Worm (Caenorhabditis elegans) whole organism, late embryonic: ENCODE data around the gene F10C2.3.

Source experiments
- C08G9.2 ChIP-seq: sonication (generic microtip); optimal IDR thresholded peaks from 2 replicates; lab custom pipeline; 2016; ENCODE audit warnings: mild to moderate bottlenecking, missing genetic modification characterization, moderate library complexity, missing compliant biosample characterization
- F13H6.1 ChIP-seq: sonication (generic microtip); optimal IDR thresholded peaks from 2 replicates; lab custom pipeline; 2016; ENCODE audit warnings: missing genetic modification characterization, missing compliant biosample characterization
- K09A11.1 ChIP-seq: sonication (generic microtip); optimal IDR thresholded peaks from 2 replicates; lab custom pipeline; 2017; ENCODE audit warnings: antibody characterized with exemption, mild to moderate bottlenecking, missing genetic modification characterization, missing compliant biosample characterization; ENCODE audit not compliant: insufficient read depth
- T23F11.4 ChIP-seq: fragments of 200-800 bp; sonication (Bioruptor generic); optimal IDR thresholded peaks from 2 replicates; lab custom pipeline; 2018; ENCODE audit warnings: mild to moderate bottlenecking, missing genetic modification characterization, missing compliant biosample characterization
- ama-1 ChIP-seq: fragments of 150-350 bp; optimal IDR thresholded peaks from 2 replicates; lab custom pipeline; 2014
- ceh-18 ChIP-seq: sonication (generic microtip); optimal IDR thresholded peaks from 2 replicates; lab custom pipeline; 2016; ENCODE audit warnings: missing genetic modification characterization, missing compliant biosample characterization
- ceh-2 ChIP-seq: sonication (generic microtip); optimal IDR thresholded peaks from 2 replicates; lab custom pipeline; 2016; ENCODE audit warnings: missing genotype, missing genetic modification characterization, missing compliant biosample characterization
- ceh-24 ChIP-seq: sonication (generic microtip); optimal IDR thresholded peaks from 2 replicates; lab custom pipeline; 2016; ENCODE audit warnings: mild to moderate bottlenecking, missing genetic modification characterization, missing compliant biosample characterization
- ceh-31 ChIP-seq: sonication (generic microtip); optimal IDR thresholded peaks from 2 replicates; lab custom pipeline; 2016; ENCODE audit warnings: missing genetic modification characterization, missing compliant biosample characterization
- ceh-34 ChIP-seq: sonication (generic microtip); optimal IDR thresholded peaks from 2 replicates; lab custom pipeline; 2016; ENCODE audit warnings: mild to moderate bottlenecking, missing genetic modification characterization, missing compliant biosample characterization
- ceh-45 ChIP-seq: fragments of 200-800 bp; sonication (Bioruptor generic); IDR thresholded peaks from 2 replicates; pipeline ENCODE4 v1.3.6; 2022; ENCODE audit warnings: missing genetic modification reagents, missing genetic modification characterization, missing compliant biosample characterization
- ceh-48 ChIP-seq: sonication (generic microtip); optimal IDR thresholded peaks from 2 replicates; lab custom pipeline; 2016; ENCODE audit warnings: missing genetic modification characterization, inconsistent platforms, missing compliant biosample characterization
- ceh-9 ChIP-seq: sonication (generic microtip); optimal IDR thresholded peaks from 2 replicates; lab custom pipeline; 2016; ENCODE audit warnings: mild to moderate bottlenecking, missing genetic modification characterization, inconsistent platforms, missing compliant biosample characterization
- che-1 ChIP-seq: sonication (generic microtip); optimal IDR thresholded peaks from 2 replicates; lab custom pipeline; 2016; ENCODE audit warnings: mild to moderate bottlenecking, missing genetic modification characterization, missing compliant biosample characterization
- dmd-4 ChIP-seq: sonication (generic microtip); optimal IDR thresholded peaks from 2 replicates; lab custom pipeline; 2016; ENCODE audit warnings: borderline replicate concordance, missing genetic modification characterization, missing compliant biosample characterization
- dve-1 ChIP-seq: sonication (generic microtip); optimal IDR thresholded peaks from 2 replicates; lab custom pipeline; 2017; ENCODE audit warnings: antibody characterized with exemption, mild to moderate bottlenecking, missing genetic modification characterization, missing compliant biosample characterization
- elt-2 ChIP-seq: sonication (generic microtip); optimal IDR thresholded peaks from 2 replicates; lab custom pipeline; 2016; ENCODE audit warnings: missing genetic modification reagents, missing genetic modification characterization, missing compliant biosample characterization
- fkh-6 ChIP-seq: sonication (generic microtip); optimal IDR thresholded peaks from 2 replicates; lab custom pipeline; 2016; ENCODE audit warnings: missing genetic modification characterization, missing compliant biosample characterization
- gmeb-2 ChIP-seq: sonication (generic microtip); optimal IDR thresholded peaks from 2 replicates; lab custom pipeline; 2016; ENCODE audit warnings: missing genetic modification characterization, inconsistent platforms, missing compliant biosample characterization
- hlh-15 ChIP-seq: sonication (generic microtip); optimal IDR thresholded peaks from 2 replicates; lab custom pipeline; 2016; ENCODE audit warnings: missing genetic modification characterization, missing compliant biosample characterization
- hlh-6 ChIP-seq: sonication (generic microtip); optimal IDR thresholded peaks from 2 replicates; lab custom pipeline; 2016; ENCODE audit warnings: missing genotype, missing genetic modification characterization, missing compliant biosample characterization
- lin-11 ChIP-seq: fragments of 200-800 bp; sonication (Bioruptor generic); optimal IDR thresholded peaks from 2 replicates; lab custom pipeline; 2018; ENCODE audit warnings: mild to moderate bottlenecking, missing genetic modification characterization, missing compliant biosample characterization
- madf-2 ChIP-seq: sonication (generic microtip); optimal IDR thresholded peaks from 2 replicates; lab custom pipeline; 2017; ENCODE audit warnings: missing genetic modification characterization, missing compliant biosample characterization
- nfya-1 ChIP-seq: sonication (generic microtip); optimal IDR thresholded peaks from 2 replicates; lab custom pipeline; 2017; ENCODE audit warnings: missing genetic modification characterization, mild to moderate bottlenecking, missing compliant biosample characterization, antibody characterized with exemption, moderate library complexity
- pros-1 ChIP-seq: fragments of 150-350 bp; optimal IDR thresholded peaks from 2 replicates; lab custom pipeline; 2014; ENCODE audit warnings: missing biosample characterization, missing genetic modification reagents, missing genetic modification characterization
- ref-2 ChIP-seq: sonication (generic microtip); optimal IDR thresholded peaks from 2 replicates; lab custom pipeline; 2016; ENCODE audit warnings: missing genetic modification characterization, missing compliant biosample characterization
- sdc-2 ChIP-seq: sonication (generic microtip); optimal IDR thresholded peaks from 2 replicates; lab custom pipeline; 2016; ENCODE audit warnings: missing genotype, missing genetic modification characterization, missing compliant biosample characterization
- sox-2 ChIP-seq: fragments of 200-800 bp; sonication (Bioruptor generic); IDR thresholded peaks from 2 replicates; pipeline ENCODE4 v1.3.6; 2022; ENCODE audit warnings: missing genetic modification reagents, missing genetic modification characterization, missing compliant biosample characterization
- sox-4 ChIP-seq: sonication (generic microtip); optimal IDR thresholded peaks from 2 replicates; lab custom pipeline; 2017; ENCODE audit warnings: mild to moderate bottlenecking, missing genetic modification characterization, inconsistent platforms, missing compliant biosample characterization
- syd-9 ChIP-seq: sonication (generic microtip); optimal IDR thresholded peaks from 2 replicates; lab custom pipeline; 2016; ENCODE audit warnings: mild to moderate bottlenecking, missing genetic modification characterization, moderate library complexity, missing compliant biosample characterization
- tbx-2 ChIP-seq: sonication (generic microtip); optimal IDR thresholded peaks from 2 replicates; lab custom pipeline; 2016; ENCODE audit warnings: missing genetic modification characterization, missing compliant biosample characterization
- unc-3 ChIP-seq, 2 experiments: fragments of 200-800 bp in 1 of 2; sonication (Bioruptor generic) in 1 of 2; sonication (generic microtip) in 1 of 2; conservative IDR thresholded peaks in 1 of 2; optimal IDR thresholded peaks in 1 of 2; 2 replicates each; pipeline versions ENCODE4 v1.3.6 to Lab custom; 2016 to 2022; ENCODE audit warnings: missing compliant biosample characterization in 2 of 2, missing genetic modification characterization in 2 of 2, missing genetic modification reagents in 1 of 2
- unc-55 ChIP-seq: sonication (generic microtip); optimal IDR thresholded peaks from 2 replicates; lab custom pipeline; 2017; ENCODE audit warnings: missing biosample characterization, missing genetic modification reagents, missing genetic modification characterization
- ztf-16 ChIP-seq: sonication (generic microtip); optimal IDR thresholded peaks from 2 replicates; lab custom pipeline; 2017; ENCODE audit warnings: missing genetic modification characterization, missing compliant biosample characterization

The F10C2.3 gene

DNA sequence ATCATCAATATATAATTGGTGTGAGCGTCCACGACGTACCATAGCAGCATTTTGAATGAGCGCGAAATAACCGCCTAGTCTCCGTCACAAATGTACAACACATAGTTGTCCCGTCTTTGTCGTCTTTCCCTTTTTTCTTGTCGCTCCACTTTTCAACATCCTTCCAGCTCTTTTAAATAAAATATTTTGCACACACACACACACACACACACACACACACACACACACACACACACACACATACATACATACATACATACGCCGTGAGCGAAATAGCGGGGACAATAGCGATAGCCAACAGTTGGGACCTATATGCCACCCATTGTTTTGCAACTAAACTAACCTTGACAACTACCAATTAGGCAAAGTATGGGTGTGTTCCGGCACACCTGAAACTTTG, 18.2 kb downstream of the F10C2.3 start:
- TF ChIP-seq dve-1 (tag; lab: Kevin White, UChicago): no peak
- TF ChIP-seq dmd-4 (tag; lab: Kevin White, UChicago): no peak
- TF ChIP-seq syd-9: no peak
- TF ChIP-seq ztf-16: no peak
- peak; percentile 4; the same call in 1 of the 2 replicates for TF ChIP-seq sox-2 (GFP tag; lab: Robert Waterston, UW)

DNA sequence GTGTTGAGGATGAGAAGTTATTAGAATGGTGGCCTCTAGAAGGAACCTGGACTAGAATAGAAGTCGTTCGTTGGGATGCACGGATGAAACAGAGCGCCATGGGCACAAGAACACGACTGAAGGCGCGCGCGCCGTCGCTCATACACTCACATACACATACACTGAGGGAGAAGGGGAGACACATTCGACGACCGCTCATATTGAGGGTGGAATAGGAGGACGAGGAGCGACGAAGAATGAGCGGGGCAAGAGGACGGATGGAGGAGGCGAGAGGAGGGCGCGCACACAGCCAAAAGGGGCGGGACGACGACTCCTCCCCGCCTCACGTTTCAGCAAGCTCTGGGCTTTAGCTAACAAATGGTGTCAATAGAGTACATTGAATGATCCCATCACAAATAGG, 18.7 kb downstream of the F10C2.3 start:
- TF ChIP-seq ceh-31: peak; percentile 44
- no peak for TF ChIP-seq madf-2 (tag; lab: Kevin White, UChicago)
- TF ChIP-seq fkh-6 (tag; lab: Kevin White, UChicago): no peak
- peak; percentile 51 for TF ChIP-seq syd-9
- peak; percentile 42 for TF ChIP-seq ceh-2 (tag; lab: Kevin White, UChicago)
- no peak for TF ChIP-seq K09A11.1
- peak; percentile 46 for TF ChIP-seq pros-1
- TF ChIP-seq unc-3 (GFP tag; conservative IDR thresholded peaks at IDR 0.05; lab: Robert Waterston, UW): no peak
- TF ChIP-seq unc-3 (tag; optimal IDR thresholded peaks at IDR 0.05; lab: Kevin White, UChicago): no peak
- peak; percentile 56 for TF ChIP-seq sdc-2
- peak; percentile 26 for TF ChIP-seq hlh-6 (tag; lab: Kevin White, UChicago)
- TF ChIP-seq ref-2 (tag; lab: Kevin White, UChicago): peak; percentile 25
- peak; percentile 34 for TF ChIP-seq C08G9.2 (tag; lab: Kevin White, UChicago)
- TF ChIP-seq lin-11: no peak
- TF ChIP-seq ceh-48 (tag; lab: Kevin White, UChicago): no peak
- peak; percentile 65 for TF ChIP-seq tbx-2 (tag; lab: Kevin White, UChicago)
- no peak for TF ChIP-seq ama-1
- TF ChIP-seq ceh-24 (tag; lab: Kevin White, UChicago): no peak
- TF ChIP-seq ceh-34 (tag; lab: Kevin White, UChicago): peak; percentile 37
- peak; percentile 33 for TF ChIP-seq F13H6.1
- TF ChIP-seq ceh-18 (tag; lab: Kevin White, UChicago): peak; percentile 10

DNA sequence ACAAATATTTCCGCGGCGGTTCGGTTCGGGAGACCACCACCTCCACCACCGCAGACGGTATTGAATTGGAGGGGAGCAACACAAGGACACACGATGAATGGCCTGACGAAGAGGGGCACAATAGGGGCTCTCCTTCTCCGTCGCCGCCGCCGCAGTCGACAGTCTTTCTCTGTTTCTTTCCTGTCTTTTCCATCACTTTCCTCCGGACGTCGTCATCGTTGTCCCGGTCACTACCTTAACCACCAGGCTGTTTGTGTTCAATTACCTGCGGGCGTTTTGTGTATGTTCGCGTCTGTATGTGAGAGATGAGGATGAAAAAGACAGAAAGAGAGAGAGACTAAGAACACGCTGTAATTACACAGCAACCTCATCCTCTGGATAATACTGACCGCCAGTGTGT, 19.6 kb downstream of the F10C2.3 start:
- TF ChIP-seq ceh-9 (tag; lab: Kevin White, UChicago) (no peak), ref-2 (tag; lab: Kevin White, UChicago) (peak; percentile 35), ceh-34 (tag; lab: Kevin White, UChicago) (peak; percentile 23), T23F11.4 (no peak), che-1 (tag; lab: Kevin White, UChicago) (no peak), dmd-4 (tag; lab: Kevin White, UChicago) (peak; percentile 2), hlh-15 (no peak), ceh-45 (GFP tag; lab: Robert Waterston, UW) (no peak), pros-1 (peak; percentile 3), gmeb-2 (no peak), ceh-31 (peak; percentile 38), sox-4 (tag; lab: Kevin White, UChicago) (no peak), unc-55 (GFP tag; lab: Kevin White, UChicago) (no peak), ceh-2 (tag; lab: Kevin White, UChicago) (peak; percentile 12), madf-2 (tag; lab: Kevin White, UChicago) (no peak), elt-2 (no peak), sox-2 (GFP tag; lab: Robert Waterston, UW) (peak; percentile 38)

DNA sequence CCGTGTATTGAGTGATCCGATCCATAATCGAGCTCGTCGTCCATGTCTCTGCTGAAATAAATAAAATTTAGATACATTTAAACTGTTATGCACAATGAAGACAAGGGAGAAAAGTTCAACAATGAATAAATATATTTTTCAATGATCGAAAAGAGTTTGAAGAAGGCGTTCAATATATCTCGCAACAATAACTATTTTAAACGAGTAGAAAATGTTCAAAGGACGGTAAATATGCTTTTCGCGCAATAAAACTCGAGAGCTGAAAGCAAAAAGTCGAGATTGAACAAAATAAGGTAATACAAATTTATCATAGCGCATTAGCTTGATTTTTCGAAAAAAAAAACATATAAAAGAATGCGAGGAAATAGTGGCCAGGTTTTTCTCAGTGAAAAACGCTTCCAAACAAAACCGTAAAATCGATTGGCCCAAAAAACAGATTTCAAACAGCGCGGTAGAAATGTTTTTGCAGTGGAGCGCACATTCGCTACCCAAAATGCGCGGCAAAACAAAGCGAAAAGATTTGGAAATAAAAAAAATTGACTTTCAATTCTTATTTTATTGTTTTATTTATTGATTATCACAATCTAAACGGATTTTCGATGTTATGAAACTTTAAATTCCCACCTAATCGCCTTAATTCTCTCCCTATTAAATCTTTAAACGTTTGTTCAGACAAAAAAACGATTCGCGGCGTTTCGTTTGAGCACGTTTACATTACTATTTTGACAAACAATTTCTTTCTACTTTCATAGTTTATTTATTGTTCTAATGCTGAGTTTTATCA, 20.9 kb downstream of the F10C2.3 start, which contains the start of the genes kup-1 and F10C2.4:
kup-1 (minus strand) TSS at position 51 of the 784 bp plus-strand sequence.
F10C2.4 (plus strand) TSS at position 734 of the 784 bp plus-strand sequence.
- TF ChIP-seq unc-55 (GFP tag; lab: Kevin White, UChicago) (peak; percentile 40), ceh-48 (tag; lab: Kevin White, UChicago) (peak; percentile 28), nfya-1 (tag; lab: Kevin White, UChicago) (peak; percentile 12), sox-4 (tag; lab: Kevin White, UChicago) (no peak)
